Fruit fly (Drosophila melanogaster): Measurements from ENCODE around the gene CG14641.

dm6 chr3R:4214038-4214437 is 18.1 kb downstream of the CG14641 start:
- TF ChIP-seq ftz-f1 (GFP tag; optimal IDR thresholded peaks at IDR 0.05): no peak
- TF ChIP-seq tin (GFP tag; optimal IDR thresholded peaks at IDR 0.05): peak; percentile 86
- TF ChIP-seq wor (GFP tag; IDR thresholded peaks at IDR 0.05): peak; percentile 80
- TF ChIP-seq fd102C (GFP tag; optimal IDR thresholded peaks at IDR 0.05): no peak
- TF ChIP-seq Hey (tag; optimal IDR thresholded peaks at IDR 0.05): peak; percentile 16
- no peak for TF ChIP-seq CG6765 (GFP tag; optimal IDR thresholded peaks at IDR 0.05)
- TF ChIP-seq CG10462 (GFP tag; optimal IDR thresholded peaks at IDR 0.05): peak; percentile 8
- TF ChIP-seq Kr (GFP tag; optimal IDR thresholded peaks at IDR 0.05): no peak
- TF ChIP-seq CG31224 (GFP tag; IDR thresholded peaks at IDR 0.05): peak; percentile 75
- no peak for TF ChIP-seq sd (tag; optimal IDR thresholded peaks at IDR 0.05)
- peak; percentile 69 for TF ChIP-seq gcm2 (GFP tag; optimal IDR thresholded peaks at IDR 0.05)

All from whole organism, embryonic.